Worm (Caenorhabditis elegans) whole organism, midembryonic: ENCODE measurements around the gene pdi-2.

ENCODE experiments used
- T22C8.4 ChIP-seq: fragments of 200-800 bp; sonication (Bioruptor generic); IDR thresholded peaks from 2 replicates; pipeline ENCODE4 v1.3.6; 2022; ENCODE audit warnings: missing genetic modification characterization, missing compliant biosample characterization
- cog-1 ChIP-seq: sonication (generic microtip); optimal IDR thresholded peaks from 2 replicates; lab custom pipeline; 2016; ENCODE audit warnings: missing genetic modification characterization, missing compliant biosample characterization
- flt-1 ChIP-seq: fragments of 200-800 bp; sonication (Bioruptor generic); IDR thresholded peaks from 2 replicates; pipeline ENCODE4 v1.3.6; 2022; ENCODE audit warnings: missing genetic modification characterization, missing compliant biosample characterization
- klf-2 ChIP-seq: fragments of 200-800 bp; sonication (Bioruptor generic); conservative IDR thresholded peaks from 2 replicates; pipeline ENCODE4 v1.3.6; 2022; ENCODE audit warnings: missing genetic modification reagents, missing genetic modification characterization, missing compliant biosample characterization
- med-1 ChIP-seq: sonication (generic microtip); optimal IDR thresholded peaks from 2 replicates; lab custom pipeline; 2017; ENCODE audit warnings: missing genetic modification characterization, mild to moderate bottlenecking, missing compliant biosample characterization, antibody characterized with exemption, missing genetic modification reagents; ENCODE audit not compliant: insufficient read depth
- ref-1 ChIP-seq: fragments of 200-800 bp; sonication (Bioruptor generic); conservative IDR thresholded peaks from 2 replicates; pipeline ENCODE4 v1.3.6; 2022; ENCODE audit warnings: missing genetic modification reagents, missing genetic modification characterization, missing compliant biosample characterization
- tab-1 ChIP-seq: fragments of 200-800 bp; sonication (Bioruptor generic); IDR thresholded peaks from 2 replicates; pipeline ENCODE4 v1.3.6; 2022; ENCODE audit warnings: missing genetic modification characterization, missing compliant biosample characterization
- ztf-23 ChIP-seq: fragments of 200-800 bp; sonication (Bioruptor generic); IDR thresholded peaks from 2 replicates; pipeline ENCODE4 v1.3.6; 2022; ENCODE audit warnings: missing genetic modification reagents, missing genetic modification characterization, missing compliant biosample characterization
- ztf-29 ChIP-seq: fragments of 200-800 bp; sonication (Bioruptor generic); IDR thresholded peaks from 2 replicates; pipeline ENCODE4 v1.3.6; 2022; ENCODE audit warnings: missing genetic modification reagents, missing genetic modification characterization, missing compliant biosample characterization

pdi-2 gene

DNA sequence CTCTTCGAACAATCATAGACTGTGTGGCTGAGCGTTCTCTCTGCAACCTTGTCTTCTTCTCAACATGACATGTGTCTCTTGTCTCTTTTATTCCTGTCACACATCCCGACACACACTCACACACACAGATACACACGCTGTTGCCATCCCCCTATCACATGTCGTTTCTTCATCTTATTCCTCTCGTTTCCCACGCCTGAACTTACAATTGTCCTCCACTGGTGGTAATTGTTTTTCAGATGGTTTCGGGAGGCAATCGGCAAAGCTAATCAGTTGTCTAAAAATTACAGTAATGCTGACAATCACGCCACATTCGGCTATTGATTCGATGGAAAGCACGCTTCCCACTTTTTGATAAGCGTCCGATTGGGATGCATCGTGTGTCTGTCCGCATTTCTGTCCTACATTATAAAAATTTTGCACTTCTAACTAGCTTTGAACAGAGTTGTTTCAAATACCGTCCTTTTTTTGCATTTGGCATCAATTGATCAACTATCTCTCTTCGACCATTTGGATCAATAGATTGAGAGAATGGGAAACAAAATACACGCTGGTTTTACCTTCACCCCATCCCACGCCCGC, 8.3 kb downstream of the pdi-2 start, which contains the start of gene nhr-35:
Gene nhr-35 (plus strand): TSS at position 532 of the 582 bp plus-strand sequence.
- TF ChIP-seq ref-1 (no peak), flt-1 (GFP tag; lab: Robert Waterston, UW) (no peak), klf-2 (no peak), tab-1 (GFP tag; lab: Robert Waterston, UW) (no peak), ztf-29 (GFP tag; lab: Robert Waterston, UW) (no peak), cog-1 (tag; lab: Kevin White, UChicago) (no peak), T22C8.4 (GFP tag; lab: Robert Waterston, UW) (no peak), med-1 (no peak), ztf-23 (GFP tag; lab: Robert Waterston, UW) (no peak)

DNA sequence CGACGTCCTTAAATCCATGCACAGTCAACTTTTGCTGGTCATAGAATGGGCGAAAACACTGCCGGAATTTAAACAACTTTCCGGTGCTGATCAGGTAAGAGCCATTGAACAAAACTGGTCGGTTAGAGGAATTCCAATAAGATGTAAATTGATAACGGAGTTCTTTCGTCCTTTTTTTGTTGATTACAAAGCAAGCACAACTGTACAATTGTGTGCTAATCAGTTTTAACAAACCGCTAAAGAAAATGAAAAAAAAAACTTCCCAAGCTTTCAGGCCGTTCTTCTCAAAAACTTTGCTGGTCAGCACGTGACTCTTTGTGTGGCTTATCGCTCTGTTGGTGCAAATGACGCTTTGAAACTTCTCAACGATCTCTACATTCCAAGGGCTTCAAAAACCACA, 10.2 kb downstream of the pdi-2 start:
- TF ChIP-seq ztf-23 (GFP tag; lab: Robert Waterston, UW), result no peak
- TF ChIP-seq ref-1, result no peak
- TF ChIP-seq flt-1 (GFP tag; lab: Robert Waterston, UW), result no peak
- TF ChIP-seq cog-1 (tag; lab: Kevin White, UChicago), result no peak

DNA sequence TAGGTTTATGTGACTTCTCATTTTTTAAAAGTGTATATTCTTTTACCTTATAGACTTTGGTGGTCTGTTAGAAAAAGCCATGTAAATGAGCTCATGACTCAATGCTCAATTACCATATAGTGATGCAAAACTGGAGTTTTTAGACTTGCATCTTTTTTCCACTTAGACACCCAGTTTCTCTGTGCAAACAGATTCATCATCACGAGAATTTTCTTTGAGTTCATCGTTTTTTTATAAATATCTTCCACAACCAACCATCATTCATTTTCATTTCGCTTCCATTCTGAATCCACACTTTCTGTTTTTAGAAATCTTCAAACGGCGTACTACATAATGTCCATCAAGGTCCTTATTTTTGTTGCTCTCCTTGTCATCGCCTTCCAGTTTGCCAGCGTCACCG, 20.6 kb downstream of the pdi-2 start, which contains the start of gene C07A12.2:
Gene C07A12.2 (plus strand): TSS at position 301 of the 400 bp plus-strand sequence.
- TF ChIP-seq cog-1 (tag; lab: Kevin White, UChicago), result no peak
- no peak for TF ChIP-seq klf-2
- TF ChIP-seq ref-1, result no peak
- TF ChIP-seq med-1, result no peak
- TF ChIP-seq T22C8.4 (GFP tag; lab: Robert Waterston, UW), result no peak
- no peak for TF ChIP-seq ztf-29 (GFP tag; lab: Robert Waterston, UW)
- TF ChIP-seq flt-1 (GFP tag; lab: Robert Waterston, UW), result no peak
- no peak for TF ChIP-seq ztf-23 (GFP tag; lab: Robert Waterston, UW)
- TF ChIP-seq tab-1 (GFP tag; lab: Robert Waterston, UW), result no peak

DNA sequence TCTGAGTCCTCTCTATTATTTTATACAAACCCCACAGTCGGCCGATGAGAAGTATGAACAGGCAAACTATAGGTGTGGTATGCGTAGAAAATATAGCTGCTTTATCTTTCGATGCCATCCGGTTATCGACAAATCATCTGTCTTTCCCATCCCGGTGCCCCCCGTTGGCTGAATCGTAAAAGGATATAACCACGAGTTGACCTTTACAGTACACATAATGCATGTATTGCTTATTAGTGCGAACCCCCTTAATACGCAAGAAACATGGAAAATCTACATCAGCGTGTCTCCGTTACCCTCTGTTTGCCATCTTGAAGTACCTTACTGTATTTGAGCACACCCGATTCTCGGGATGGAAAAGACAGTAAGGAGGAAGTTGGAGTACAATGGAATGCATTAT, 25.0 kb downstream of the pdi-2 start:
- TF ChIP-seq ztf-23 (GFP tag; lab: Robert Waterston, UW) (no peak), ref-1 (no peak)

DNA sequence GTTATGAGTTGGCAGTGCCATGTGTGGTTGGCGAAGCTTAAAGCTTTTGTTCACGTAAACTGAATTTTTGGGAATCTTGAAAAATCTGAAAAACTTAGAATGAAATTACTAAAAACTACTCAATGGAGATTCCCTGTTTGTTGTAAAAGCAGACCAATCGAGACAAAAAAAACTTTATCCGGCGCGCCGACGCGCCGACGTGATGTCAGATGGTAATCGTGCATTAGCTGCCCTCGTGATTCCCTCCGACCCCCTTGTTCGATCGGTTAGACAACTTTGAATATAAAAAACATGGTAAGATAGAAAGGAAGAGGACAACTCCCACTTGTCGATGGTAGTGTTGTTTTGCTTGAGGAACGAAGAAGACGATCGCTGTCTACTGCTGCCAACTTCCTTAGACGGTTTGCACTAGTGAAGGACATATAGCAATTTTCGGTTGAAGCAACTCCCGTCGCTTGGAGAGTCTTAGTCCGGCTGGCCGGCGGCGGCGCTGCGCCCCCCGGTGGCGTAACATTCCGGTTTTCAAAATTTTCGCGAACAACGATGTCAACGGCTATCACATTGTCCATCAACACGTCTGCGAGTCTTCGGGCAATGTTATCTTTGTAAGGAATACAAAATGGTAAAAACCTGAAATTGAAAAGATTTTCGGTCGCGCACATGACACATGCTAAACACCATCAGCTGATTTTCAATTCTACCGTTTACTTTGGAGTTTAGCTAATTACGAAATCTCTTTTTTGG, 26.1 kb downstream of the pdi-2 start, which contains the start of gene C07A12.18:
Gene C07A12.18 (minus strand): TSS at position 51 of the 744 bp plus-strand sequence.
- no peak for TF ChIP-seq flt-1 (GFP tag; lab: Robert Waterston, UW)
- TF ChIP-seq T22C8.4 (GFP tag; lab: Robert Waterston, UW), result no peak
- TF ChIP-seq ztf-23 (GFP tag; lab: Robert Waterston, UW), result no peak
- TF ChIP-seq med-1, result no peak
- no peak for TF ChIP-seq cog-1 (tag; lab: Kevin White, UChicago)
- TF ChIP-seq klf-2, result no peak
- no peak for TF ChIP-seq ztf-29 (GFP tag; lab: Robert Waterston, UW)
- no peak for TF ChIP-seq tab-1 (GFP tag; lab: Robert Waterston, UW)
- TF ChIP-seq ref-1, result no peak

DNA sequence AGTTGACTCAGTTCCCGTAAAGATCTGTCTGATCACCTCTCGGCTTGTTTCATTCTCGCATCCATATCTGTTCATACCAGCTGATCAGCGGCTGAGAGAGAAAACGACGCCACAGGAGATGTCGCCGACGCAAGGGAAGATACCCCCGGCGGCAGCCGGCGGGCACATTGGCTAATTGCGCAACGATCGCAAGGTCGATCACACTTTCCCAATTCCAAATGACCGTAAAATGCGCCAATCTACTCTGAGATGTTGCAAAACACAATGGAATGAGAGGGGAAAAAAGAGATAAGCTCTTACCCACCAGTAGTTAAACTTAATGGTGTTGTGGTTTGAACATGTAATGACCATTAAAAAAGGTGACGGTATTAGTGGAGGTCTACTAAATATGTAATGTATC, 27.0 kb downstream of the pdi-2 start:
- no peak for TF ChIP-seq cog-1 (tag; lab: Kevin White, UChicago)
- TF ChIP-seq ztf-29 (GFP tag; lab: Robert Waterston, UW), result no peak
- no peak for TF ChIP-seq ref-1
- no peak for TF ChIP-seq flt-1 (GFP tag; lab: Robert Waterston, UW)
- no peak for TF ChIP-seq tab-1 (GFP tag; lab: Robert Waterston, UW)
- TF ChIP-seq T22C8.4 (GFP tag; lab: Robert Waterston, UW), result no peak
- TF ChIP-seq ztf-23 (GFP tag; lab: Robert Waterston, UW), result no peak
- TF ChIP-seq klf-2, result no peak
- TF ChIP-seq med-1, result no peak

DNA sequence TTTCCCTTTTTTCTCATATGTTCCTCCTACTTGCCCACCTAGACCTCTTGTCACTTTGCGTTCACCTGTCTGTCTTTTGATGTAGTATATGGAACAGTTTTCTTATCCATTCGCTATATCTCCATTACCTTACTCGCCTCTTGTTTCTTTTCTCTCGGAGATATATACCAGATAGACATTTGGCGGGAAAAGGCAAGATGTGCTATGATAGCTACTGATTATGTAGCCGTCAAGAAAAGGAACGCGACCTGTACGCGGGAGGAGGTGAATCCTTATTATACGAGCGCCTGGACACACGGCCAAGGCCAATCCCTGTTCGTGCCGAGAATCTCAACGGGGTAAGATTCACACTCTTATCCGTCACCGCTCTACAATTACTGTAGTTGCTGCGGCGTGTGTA, 29.1 kb downstream of the pdi-2 start:
- TF ChIP-seq flt-1 (GFP tag; lab: Robert Waterston, UW), result no peak
- no peak for TF ChIP-seq klf-2
- no peak for TF ChIP-seq tab-1 (GFP tag; lab: Robert Waterston, UW)
- no peak for TF ChIP-seq ztf-23 (GFP tag; lab: Robert Waterston, UW)
- TF ChIP-seq ref-1, result no peak
- TF ChIP-seq T22C8.4 (GFP tag; lab: Robert Waterston, UW), result no peak
- no peak for TF ChIP-seq med-1
- TF ChIP-seq ztf-29 (GFP tag; lab: Robert Waterston, UW), result no peak
- TF ChIP-seq cog-1 (tag; lab: Kevin White, UChicago), result no peak

DNA sequence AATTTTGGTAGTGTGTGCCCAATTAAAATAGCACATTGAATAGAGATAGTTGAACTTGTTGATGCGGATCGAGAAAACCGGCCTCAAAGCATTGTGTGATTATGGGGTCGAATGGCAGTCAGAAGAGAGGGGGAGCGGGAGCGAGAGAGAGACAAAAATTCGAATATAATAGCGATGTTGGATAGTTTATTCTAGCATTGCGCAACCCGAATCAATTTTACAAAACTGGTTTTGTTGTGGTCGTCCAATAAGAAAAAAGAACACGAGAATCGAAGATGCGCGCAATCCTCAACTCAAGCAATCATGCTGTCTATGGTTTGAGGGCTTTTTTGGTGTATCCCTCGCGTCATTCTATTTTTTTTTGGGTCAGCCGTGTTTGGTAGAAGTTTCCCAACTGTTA, 29.5 kb downstream of the pdi-2 start:
- TF ChIP-seq cog-1 (tag; lab: Kevin White, UChicago), result no peak
- no peak for TF ChIP-seq ztf-29 (GFP tag; lab: Robert Waterston, UW)
- TF ChIP-seq med-1, result no peak
- TF ChIP-seq ztf-23 (GFP tag; lab: Robert Waterston, UW), result no peak
- TF ChIP-seq tab-1 (GFP tag; lab: Robert Waterston, UW), result no peak
- no peak for TF ChIP-seq ref-1
- no peak for TF ChIP-seq T22C8.4 (GFP tag; lab: Robert Waterston, UW)
- TF ChIP-seq flt-1 (GFP tag; lab: Robert Waterston, UW), result no peak
- TF ChIP-seq klf-2, result no peak

DNA sequence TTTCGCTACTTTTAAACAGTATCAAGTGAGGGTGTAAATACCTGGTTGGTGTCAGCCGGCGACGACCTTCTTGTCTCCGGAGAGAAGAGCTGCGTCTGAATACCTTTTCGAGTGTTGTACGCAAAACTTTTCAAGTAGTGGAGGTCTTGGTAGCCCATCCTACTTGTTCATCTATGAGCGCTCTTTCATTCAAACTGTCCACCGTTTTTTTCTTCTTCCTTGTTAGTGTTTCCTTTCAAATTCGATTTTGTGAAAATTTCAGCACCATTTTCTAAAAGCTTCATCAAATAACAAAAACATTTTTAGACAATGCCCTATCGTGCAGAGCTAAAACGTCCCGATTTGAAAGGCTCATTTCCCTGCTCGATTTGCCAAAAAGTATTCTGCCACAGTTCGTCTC, 30.4 kb downstream of the pdi-2 start, which contains the start of gene ham-2:
Gene ham-2 (plus strand): TSS at position 301 of the 400 bp plus-strand sequence.
- TF ChIP-seq tab-1 (GFP tag; lab: Robert Waterston, UW) (no peak), ztf-29 (GFP tag; lab: Robert Waterston, UW) (no peak), med-1 (no peak), ztf-23 (GFP tag; lab: Robert Waterston, UW) (no peak), cog-1 (tag; lab: Kevin White, UChicago) (no peak), T22C8.4 (GFP tag; lab: Robert Waterston, UW) (no peak), ref-1 (no peak), klf-2 (no peak), flt-1 (GFP tag; lab: Robert Waterston, UW) (no peak)

DNA sequence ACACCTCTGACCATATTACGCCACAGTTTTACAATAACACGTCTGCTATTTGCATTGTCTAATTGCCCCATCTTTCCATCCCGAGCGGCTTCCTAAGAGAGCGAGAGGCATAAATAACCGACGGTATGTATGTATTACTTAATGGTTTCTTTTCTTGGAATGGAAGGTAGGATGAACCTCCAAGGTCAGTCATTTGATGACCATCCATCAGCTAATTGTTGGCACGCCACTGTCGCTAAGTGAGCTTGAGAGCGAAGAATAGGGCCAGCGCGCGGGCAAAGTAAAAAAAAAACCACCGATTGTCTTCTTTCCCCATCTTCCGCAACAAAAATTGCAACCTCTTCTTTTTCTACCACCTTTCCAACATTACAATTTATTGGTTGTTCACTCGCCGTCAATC, 32.1 kb downstream of the pdi-2 start:
- no peak for TF ChIP-seq cog-1 (tag; lab: Kevin White, UChicago)
- no peak for TF ChIP-seq T22C8.4 (GFP tag; lab: Robert Waterston, UW)
- no peak for TF ChIP-seq ref-1
- TF ChIP-seq ztf-29 (GFP tag; lab: Robert Waterston, UW), result no peak
- no peak for TF ChIP-seq tab-1 (GFP tag; lab: Robert Waterston, UW)
- TF ChIP-seq med-1, result no peak
- TF ChIP-seq ztf-23 (GFP tag; lab: Robert Waterston, UW), result no peak
- no peak for TF ChIP-seq klf-2
- TF ChIP-seq flt-1 (GFP tag; lab: Robert Waterston, UW), result no peak
